Worm (Caenorhabditis elegans) whole organism, early embryonic: ENCODE results near the gene pbo-4.

Source experiments
- ceh-36 ChIP-seq: sonication (generic microtip); optimal IDR thresholded peaks from 2 replicates; lab custom pipeline; 2016; ENCODE audit warnings: missing genetic modification characterization, inconsistent platforms, missing compliant biosample characterization
- hnd-1 ChIP-seq: sonication (generic microtip); optimal IDR thresholded peaks from 2 replicates; lab custom pipeline; 2016; ENCODE audit warnings: missing genetic modification characterization, missing compliant biosample characterization
- tra-4 ChIP-seq: sonication (generic microtip); optimal IDR thresholded peaks from 2 replicates; lab custom pipeline; 2017; ENCODE audit warnings: missing genetic modification characterization, missing compliant biosample characterization

DNA sequence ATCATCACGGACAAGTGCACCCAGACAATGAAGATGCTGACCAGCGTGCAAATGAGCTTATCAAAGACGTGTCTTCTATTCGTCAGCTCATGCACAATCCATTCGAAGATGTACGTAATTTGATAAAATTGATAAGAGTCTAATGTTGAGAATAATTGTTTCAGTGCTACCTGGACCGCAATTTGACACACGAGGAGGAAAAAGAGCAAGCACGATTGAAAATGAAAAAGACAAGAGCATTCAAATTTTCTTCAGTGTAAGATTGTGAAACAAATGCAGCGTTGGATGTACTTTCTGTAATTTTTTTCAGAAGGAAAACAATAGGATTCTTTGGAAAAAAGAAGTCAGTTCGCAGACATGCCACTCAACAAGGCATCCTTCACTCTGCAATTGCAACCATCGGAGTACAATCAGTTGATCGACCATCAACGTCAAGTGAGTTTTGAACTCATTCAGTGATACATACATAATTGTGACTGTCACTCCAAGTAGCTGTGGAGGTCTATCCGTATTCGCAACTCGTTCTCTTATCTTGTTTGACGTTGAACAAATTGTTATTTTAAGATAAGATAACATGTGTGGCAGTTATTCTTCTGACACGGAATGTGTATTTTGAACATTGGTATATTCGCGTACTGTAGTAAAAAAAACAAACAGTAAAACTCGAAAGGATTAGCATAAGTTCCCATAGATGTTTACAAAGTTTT, 3.2 kb downstream of the pbo-4 start:
- TF ChIP-seq ceh-36 (no peak), hnd-1 (tag; lab: Kevin White, UChicago) (no peak), tra-4 (no peak)
